Worm (Caenorhabditis elegans) whole organism, L2 larva: ENCODE measurements around the gene gei-1.

Experiments
- C34F6.9 ChIP-seq: fragments of 150-350 bp; optimal IDR thresholded peaks from 2 replicates; lab custom pipeline; 2014; ENCODE audit warnings: missing biosample characterization, missing genetic modification characterization
- ZK546.5 ChIP-seq: sonication (generic microtip); optimal IDR thresholded peaks from 2 replicates; lab custom pipeline; 2017; ENCODE audit warnings: missing biosample characterization, missing genetic modification characterization
- ceh-82 ChIP-seq: fragments of 150-350 bp; optimal IDR thresholded peaks from 2 replicates; lab custom pipeline; 2014; ENCODE audit warnings: missing biosample characterization, missing genetic modification characterization
- egl-27 ChIP-seq: sonication (generic microtip); optimal IDR thresholded peaks from 3 replicates; lab custom pipeline; 2017; ENCODE audit warnings: missing biosample characterization, missing genetic modification reagents, missing genetic modification characterization
- lsy-2 ChIP-seq, 2 experiments: fragments of 150-350 bp in 1 of 2; sonication (generic microtip) in 1 of 2; optimal IDR thresholded peaks; 2 replicates each; lab custom pipeline; 2014 to 2017; ENCODE audit warnings: missing biosample characterization in 2 of 2, missing genetic modification characterization in 2 of 2
- nhr-23 ChIP-seq: fragments of 150-350 bp; optimal IDR thresholded peaks from 2 replicates; lab custom pipeline; 2014; ENCODE audit warnings: missing biosample characterization, missing genetic modification reagents, missing genetic modification characterization
- nhr-237 ChIP-seq: fragments of 150-350 bp; optimal IDR thresholded peaks from 2 replicates; lab custom pipeline; 2014; ENCODE audit warnings: missing biosample characterization, missing genetic modification characterization
- unc-62 ChIP-seq: fragments of 150-350 bp; optimal IDR thresholded peaks from 2 replicates; lab custom pipeline; 2014; ENCODE audit warnings: missing biosample characterization, missing genetic modification reagents, missing genetic modification characterization

DNA sequence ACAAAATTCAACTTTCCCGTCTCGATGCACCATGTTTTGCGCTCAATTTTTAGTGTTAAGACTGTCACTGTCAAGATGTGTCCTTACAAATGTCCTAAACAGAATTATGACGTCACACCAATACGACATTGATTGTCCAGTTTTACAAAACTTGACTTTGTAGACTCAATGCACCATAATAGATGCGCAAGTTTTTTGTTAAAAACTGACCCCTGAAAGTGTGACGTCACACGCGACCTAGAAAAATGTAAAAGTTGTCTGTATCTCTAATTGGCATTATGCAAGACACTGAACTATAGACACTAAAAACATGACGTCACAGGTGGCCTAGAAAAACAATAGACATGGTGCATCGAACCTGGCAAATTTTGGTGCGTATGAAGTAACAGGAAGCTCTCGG lies 6.4 kb downstream of the gei-1 start:
- TF ChIP-seq ZK546.5 (no peak), egl-27 (no peak), unc-62 (GFP tag; lab: Kevin White, UChicago) (no peak), lsy-2 (tag; optimal IDR thresholded peaks at IDR 0.05; lab: Kevin White, UChicago) (no peak), ceh-82 (tag; lab: Kevin White, UChicago) (no peak), C34F6.9 (tag; lab: Kevin White, UChicago) (no peak), nhr-23 (tag; lab: Kevin White, UChicago) (no peak), nhr-237 (no peak)
